Comparison of ENCODE assay signal across 1 fruit fly cellular context in the genomic region with DNA sequence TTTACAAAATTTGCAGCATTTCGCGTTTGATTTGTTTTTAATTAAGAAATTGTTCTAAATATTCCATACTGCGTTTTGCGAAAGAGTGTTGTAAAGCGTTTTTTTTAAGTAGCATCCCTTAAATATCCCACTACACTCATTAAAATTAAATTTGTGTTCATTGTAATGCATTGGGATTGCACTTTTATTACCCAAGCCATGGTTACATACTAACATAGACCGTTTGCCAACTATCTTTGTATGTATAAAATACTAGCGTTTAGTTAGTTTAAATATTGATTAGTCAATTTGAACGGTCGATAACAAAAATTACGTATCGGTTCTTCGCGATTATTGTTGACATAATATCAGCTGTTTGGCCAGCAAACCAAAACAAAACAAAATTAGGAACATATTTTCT.
TF ChIP-seq lines count a peak whose summit lies in the region.

A gene (minus strand): TSS at position 39 of the 400 bp plus-strand sequence.
A gene (plus strand): TSS at position 203 of the 400 bp plus-strand sequence.

TF ChIP-seq in whole organism, embryonic, 481 proteins besides CTCF, POLR2A, EP300 and RAD21 (continued from another document and continues in another):
- TF ChIP-seq mirr (GFP tag; optimal IDR thresholded peaks at IDR 0.05; lab: Kevin White, UChicago) (peak; percentile 56), ato (GFP tag; IDR thresholded peaks at IDR 0.05; lab: Robert Waterston, UW; ENCODE audit: partially characterized antibody) (no peak), D19A (tag; optimal IDR thresholded peaks at IDR 0.05; lab: Kevin White, UChicago) (peak; percentile 37), pnt (GFP tag; optimal IDR thresholded peaks at IDR 0.05; lab: Kevin White, UChicago) (peak; percentile 41), Ssrp (tag; optimal IDR thresholded peaks at IDR 0.05; lab: Kevin White, UChicago) (peak; percentile 37), CG2129 (GFP tag; IDR thresholded peaks at IDR 0.05; lab: Robert Waterston, UW; ENCODE audit: partially characterized antibody) (no peak), CG2120 (GFP tag; optimal IDR thresholded peaks at IDR 0.05; lab: Kevin White, UChicago) (peak; percentile 87), CG13296 (GFP tag; optimal IDR thresholded peaks at IDR 0.05; lab: Kevin White, UChicago) (peak; percentile 63), CG9932 (GFP tag; IDR thresholded peaks at IDR 0.05; lab: Robert Waterston, UW) (peak; percentile 72), Optix (GFP tag; IDR thresholded peaks at IDR 0.05; lab: Robert Waterston, UW) (no peak), CG2875 (GFP tag; optimal IDR thresholded peaks at IDR 0.05; lab: Kevin White, UChicago) (no peak), hkb (optimal IDR thresholded peaks at IDR 0.05; lab: Kevin White, UChicago) (no peak), hkb (GFP tag; IDR thresholded peaks at IDR 0.05; lab: Robert Waterston, UW) (no peak), HHEX (GFP tag; optimal IDR thresholded peaks at IDR 0.05; lab: Kevin White, UChicago) (peak; percentile 74), chn (GFP tag; optimal IDR thresholded peaks at IDR 0.05; lab: Kevin White, UChicago) (peak; percentile 58), croc (GFP tag; conservative IDR thresholded peaks at IDR 0.05; lab: Robert Waterston, UW) (no peak), pfk (GFP tag; optimal IDR thresholded peaks at IDR 0.05; lab: Kevin White, UChicago) (no peak), Hr51 (GFP tag; optimal IDR thresholded peaks at IDR 0.05; lab: Kevin White, UChicago) (peak; percentile 60 to 66), CG4328 (GFP tag; optimal IDR thresholded peaks at IDR 0.05; lab: Kevin White, UChicago) (peak; percentile 61), amos (GFP tag; IDR thresholded peaks at IDR 0.05; lab: Robert Waterston, UW; ENCODE audit: partially characterized antibody) (no peak; the same call in 1 of the 2 replicates), CG33213 (GFP tag; optimal IDR thresholded peaks at IDR 0.05; lab: Kevin White, UChicago) (peak; percentile 76), Bdp1 (GFP tag; optimal IDR thresholded peaks at IDR 0.05; lab: Kevin White, UChicago) (no peak), CG12769 (tag; optimal IDR thresholded peaks at IDR 0.05; lab: Kevin White, UChicago) (peak; percentile 69), H2.0 (GFP tag; IDR thresholded peaks at IDR 0.05; lab: Robert Waterston, UW) (peak; percentile 43; the same call in 1 of the 2 replicates), peb (GFP tag; IDR thresholded peaks at IDR 0.05; lab: Robert Waterston, UW) (no peak), esg (GFP tag; conservative IDR thresholded peaks at IDR 0.05; lab: Robert Waterston, UW) (no peak), Fer1 (GFP tag; optimal IDR thresholded peaks at IDR 0.05; lab: Kevin White, UChicago) (peak; percentile 79), CG4854 (GFP tag; optimal IDR thresholded peaks at IDR 0.05; lab: Kevin White, UChicago) (peak; percentile 68), az2 (GFP tag; optimal IDR thresholded peaks at IDR 0.05; lab: Kevin White, UChicago) (peak; percentile 75), cad (GFP tag; optimal IDR thresholded peaks at IDR 0.05; lab: Kevin White, UChicago) (no peak), dan (GFP tag; IDR thresholded peaks at IDR 0.05; lab: Robert Waterston, UW) (no peak), B-H1 (GFP tag; IDR thresholded peaks at IDR 0.05; lab: Robert Waterston, UW) (no peak), Camta (GFP tag; optimal IDR thresholded peaks at IDR 0.05; lab: Kevin White, UChicago) (peak; percentile 60), run (tag; optimal IDR thresholded peaks at IDR 0.05; lab: Kevin White, UChicago) (no peak), C15 (GFP tag; IDR thresholded peaks at IDR 0.05; lab: Robert Waterston, UW) (no peak), CG17829 (tag; optimal IDR thresholded peaks at IDR 0.05; lab: Kevin White, UChicago) (peak; percentile 68), Nf-YC (tag; optimal IDR thresholded peaks at IDR 0.05; lab: Kevin White, UChicago) (peak; percentile 54), Pdp1 (GFP tag; optimal IDR thresholded peaks at IDR 0.05; lab: Kevin White, UChicago) (peak; percentile 71 to 90), slp2 (GFP tag; optimal IDR thresholded peaks at IDR 0.05; lab: Kevin White, UChicago) (peak; percentile 66), CG15696 (tag; optimal IDR thresholded peaks at IDR 0.05; lab: Kevin White, UChicago) (peak; percentile 41), Blimp-1 (GFP tag; optimal IDR thresholded peaks at IDR 0.05; lab: Kevin White, UChicago) (peak; percentile 46), Adf1 (GFP tag; IDR thresholded peaks at IDR 0.05; lab: Robert Waterston, UW) (no peak; the same call in 1 of the 2 replicates), CG31388 (GFP tag; optimal IDR thresholded peaks at IDR 0.05; lab: Kevin White, UChicago) (peak; percentile 25), mam (GFP tag; optimal IDR thresholded peaks at IDR 0.05; lab: Kevin White, UChicago) (peak; percentile 77), CG10959 (GFP tag; IDR thresholded peaks at IDR 0.05; lab: Robert Waterston, UW) (no peak), caup (GFP tag; optimal IDR thresholded peaks at IDR 0.05; lab: Kevin White, UChicago; ENCODE audit: severe bottlenecking) (peak; percentile 58), CG31365 (tag; optimal IDR thresholded peaks at IDR 0.05; lab: Kevin White, UChicago) (peak; percentile 22), oc (tag; optimal IDR thresholded peaks at IDR 0.05; lab: Kevin White, UChicago) (no peak), sr (GFP tag; IDR thresholded peaks at IDR 0.05; lab: Robert Waterston, UW) (no peak), Opbp (GFP tag; IDR thresholded peaks at IDR 0.05; lab: Robert Waterston, UW; ENCODE audit: partially characterized antibody) (no peak), pros (GFP tag; optimal IDR thresholded peaks at IDR 0.05; lab: Kevin White, UChicago) (no peak), CG13624 (GFP tag; optimal IDR thresholded peaks at IDR 0.05; lab: Kevin White, UChicago) (peak; percentile 85), CG16815 (GFP tag; optimal IDR thresholded peaks at IDR 0.05; lab: Kevin White, UChicago) (peak; percentile 15), BtbVII (GFP tag; optimal IDR thresholded peaks at IDR 0.05; lab: Kevin White, UChicago) (peak; percentile 32), CG1832 (GFP tag; optimal IDR thresholded peaks at IDR 0.05; lab: Kevin White, UChicago) (no peak), org-1 (GFP tag; optimal IDR thresholded peaks at IDR 0.05; lab: Kevin White, UChicago) (no peak), CG18619 (GFP tag; optimal IDR thresholded peaks at IDR 0.05; lab: Kevin White, UChicago) (peak; percentile 35), dmrt11E (tag; optimal IDR thresholded peaks at IDR 0.05; lab: Kevin White, UChicago) (peak; percentile 51), Hsf (GFP tag; optimal IDR thresholded peaks at IDR 0.05; lab: Kevin White, UChicago) (peak; percentile 72), CG6175 (GFP tag; IDR thresholded peaks at IDR 0.05; lab: Robert Waterston, UW) (no peak), danr (GFP tag; IDR thresholded peaks at IDR 0.05; lab: Robert Waterston, UW) (no peak), CG8388 (GFP tag; optimal IDR thresholded peaks at IDR 0.05; lab: Kevin White, UChicago) (peak; percentile 23), vnd (GFP tag; IDR thresholded peaks at IDR 0.05; lab: Robert Waterston, UW; ENCODE audit: partially characterized antibody) (peak; percentile 41; the same call in 1 of the 3 replicates), CG3995 (GFP tag; optimal IDR thresholded peaks at IDR 0.05; lab: Kevin White, UChicago) (peak; percentile 46), inv (GFP tag; IDR thresholded peaks at IDR 0.05; lab: Robert Waterston, UW; ENCODE audit: partially characterized antibody) (no peak), kni (GFP tag; optimal IDR thresholded peaks at IDR 0.05; lab: Kevin White, UChicago) (peak; percentile 60), usp (GFP tag; optimal IDR thresholded peaks at IDR 0.05; lab: Kevin White, UChicago) (no peak), CG14667 (GFP tag; IDR thresholded peaks at IDR 0.05; lab: Robert Waterston, UW) (no peak), lmd (GFP tag; IDR thresholded peaks at IDR 0.05; lab: Robert Waterston, UW) (no peak), CG7987 (GFP tag; optimal IDR thresholded peaks at IDR 0.05; lab: Kevin White, UChicago) (peak; percentile 29), cas (GFP tag; IDR thresholded peaks at IDR 0.05; lab: Robert Waterston, UW) (no peak), CG14860 (GFP tag; IDR thresholded peaks at IDR 0.05; lab: Robert Waterston, UW; ENCODE audit: partially characterized antibody) (no peak), CG9437 (GFP tag; optimal IDR thresholded peaks at IDR 0.05; lab: Kevin White, UChicago) (peak; percentile 73), Med (GFP tag; lab: Kevin White, UChicago) (peak; percentile 97), cg (GFP tag; optimal IDR thresholded peaks at IDR 0.05; lab: Kevin White, UChicago) (no peak), phol (tag; optimal IDR thresholded peaks at IDR 0.05; lab: Kevin White, UChicago) (peak; percentile 73), CG8089 (GFP tag; optimal IDR thresholded peaks at IDR 0.05; lab: Kevin White, UChicago) (peak; percentile 41), CG10543 (GFP tag; optimal IDR thresholded peaks at IDR 0.05; lab: Kevin White, UChicago) (peak; percentile 71), CG3065 (GFP tag; optimal IDR thresholded peaks at IDR 0.05; lab: Kevin White, UChicago) (no peak), Tbp (GFP tag; optimal IDR thresholded peaks at IDR 0.05; lab: Kevin White, UChicago) (no peak), bbx (GFP tag; IDR thresholded peaks at IDR 0.05; lab: Robert Waterston, UW; ENCODE audit: partially characterized antibody) (no peak), Dbx (GFP tag; IDR thresholded peaks at IDR 0.05; lab: Robert Waterston, UW) (0 out of 3 replicates have a peak, but pooled peaks have one; percentile 32), row (GFP tag; IDR thresholded peaks at IDR 0.05; lab: Robert Waterston, UW) (peak; percentile 63), cato (GFP tag; optimal IDR thresholded peaks at IDR 0.05; lab: Kevin White, UChicago; ENCODE audit: borderline replicate concordance) (peak; percentile 30), CG17359 (tag; optimal IDR thresholded peaks at IDR 0.05; lab: Kevin White, UChicago) (peak; percentile 58), CG18262 (tag; optimal IDR thresholded peaks at IDR 0.05; lab: Kevin White, UChicago) (peak; percentile 55), CG6689 (GFP tag; IDR thresholded peaks at IDR 0.05; lab: Robert Waterston, UW) (peak; percentile 55), CG2199 (GFP tag; IDR thresholded peaks at IDR 0.05; lab: Robert Waterston, UW) (0 out of 3 replicates have a peak, but pooled peaks have one; percentile 18), Fer2 (tag; optimal IDR thresholded peaks at IDR 0.05; lab: Kevin White, UChicago) (peak; percentile 72), trh (GFP tag; optimal IDR thresholded peaks at IDR 0.05; lab: Kevin White, UChicago) (no peak), CG32767 (GFP tag; IDR thresholded peaks at IDR 0.05; lab: Robert Waterston, UW) (no peak), CG1529 (GFP tag; optimal IDR thresholded peaks at IDR 0.05; lab: Kevin White, UChicago) (no peak), mld (GFP tag; IDR thresholded peaks at IDR 0.05; lab: Robert Waterston, UW; ENCODE audit: partially characterized antibody) (no peak), tup (GFP tag; optimal IDR thresholded peaks at IDR 0.05; lab: Kevin White, UChicago) (peak; percentile 43), Taf1 (GFP tag; IDR thresholded peaks at IDR 0.05; lab: Robert Waterston, UW) (no peak), Myb (GFP tag; optimal IDR thresholded peaks at IDR 0.05; lab: Kevin White, UChicago) (peak; percentile 93), CG9215 (GFP tag; IDR thresholded peaks at IDR 0.05; lab: Robert Waterston, UW) (peak; percentile 36), Nf-YB (GFP tag; optimal IDR thresholded peaks at IDR 0.05; lab: Kevin White, UChicago) (no peak), CG10979 (tag; optimal IDR thresholded peaks at IDR 0.05; lab: Kevin White, UChicago) (peak; percentile 50), CG18764 (GFP tag; optimal IDR thresholded peaks at IDR 0.05; lab: Kevin White, UChicago) (peak; percentile 42), fru (optimal IDR thresholded peaks at IDR 0.05; lab: Kevin White, UChicago) (no peak), wek (GFP tag; optimal IDR thresholded peaks at IDR 0.05; lab: Kevin White, UChicago) (no peak), CG4282 (GFP tag; optimal IDR thresholded peaks at IDR 0.05; lab: Kevin White, UChicago) (no peak), CG11696 (GFP tag; IDR thresholded peaks at IDR 0.05; lab: Robert Waterston, UW) (no peak), CG3281 (GFP tag; optimal IDR thresholded peaks at IDR 0.05; lab: Kevin White, UChicago) (peak; percentile 68), Hr39 (optimal IDR thresholded peaks at IDR 0.05; lab: Kevin White, UChicago) (no peak), CG14441 (GFP tag; IDR thresholded peaks at IDR 0.05; lab: Robert Waterston, UW) (0 out of 2 replicates have a peak, but pooled peaks have one; percentile 21), tx (GFP tag; optimal IDR thresholded peaks at IDR 0.05; lab: Kevin White, UChicago) (peak; percentile 64), chif (GFP tag; optimal IDR thresholded peaks at IDR 0.05; lab: Kevin White, UChicago) (peak; percentile 50 to 68), zf30C (GFP tag; optimal IDR thresholded peaks at IDR 0.05; lab: Kevin White, UChicago) (no peak), knrl (GFP tag; IDR thresholded peaks at IDR 0.05; lab: Robert Waterston, UW; ENCODE audit: partially characterized antibody) (peak; percentile 49; the same call in 1 of the 3 replicates), CG4820 (GFP tag; optimal IDR thresholded peaks at IDR 0.05; lab: Kevin White, UChicago) (peak; percentile 62), CG9876 (GFP tag; optimal IDR thresholded peaks at IDR 0.05; lab: Kevin White, UChicago) (no peak), klu (GFP tag; IDR thresholded peaks at IDR 0.05; lab: Robert Waterston, UW) (no peak), ttk (GFP tag; IDR thresholded peaks at IDR 0.05; lab: Robert Waterston, UW) (peak; percentile 69; the same call in 1 of the 2 replicates), CG42726 (GFP tag; IDR thresholded peaks at IDR 0.05; lab: Robert Waterston, UW; ENCODE audit: partially characterized antibody) (no peak), CG9727 (GFP tag; optimal IDR thresholded peaks at IDR 0.05; lab: Kevin White, UChicago) (peak; percentile 56), CG4730 (GFP tag; IDR thresholded peaks at IDR 0.05; lab: Robert Waterston, UW) (no peak), wdn (GFP tag; IDR thresholded peaks at IDR 0.05; lab: Robert Waterston, UW) (no peak), al (GFP tag; IDR thresholded peaks at IDR 0.05; lab: Robert Waterston, UW) (no peak), zen (tag; optimal IDR thresholded peaks at IDR 0.05; lab: Kevin White, UChicago) (peak; percentile 78), CG14050 (GFP tag; IDR thresholded peaks at IDR 0.05; lab: Robert Waterston, UW) (no peak), CG17186 (GFP tag; optimal IDR thresholded peaks at IDR 0.05; lab: Kevin White, UChicago) (peak; percentile 53), Max (GFP tag; optimal IDR thresholded peaks at IDR 0.05; lab: Kevin White, UChicago) (peak; percentile 77), CG15011 (GFP tag; optimal IDR thresholded peaks at IDR 0.05; lab: Kevin White, UChicago) (peak; percentile 29), ATbp (GFP tag; optimal IDR thresholded peaks at IDR 0.05; lab: Kevin White, UChicago) (no peak)
